Fruit fly (Drosophila melanogaster): ENCODE results near the gene Stat92E.
A peak's percentile ranks its signal among the peaks of the same experiment; 100 is the strongest.

Stat92E gene

dm6 chr3R:20560019-20560667 lies 8.0 kb upstream of the Stat92E start, which contains the start of gene CG15922:
Gene CG15922, minus strand, starts transcription at chr3R:20560280.
- TF ChIP-seq Smox (GFP tag; optimal IDR thresholded peaks at IDR 0.05), result no peak
- peak; percentile 38 for TF ChIP-seq OdsH (GFP tag; optimal IDR thresholded peaks at IDR 0.05)
- TF ChIP-seq CG34406 (GFP tag; optimal IDR thresholded peaks at IDR 0.05), result no peak
- no peak for TF ChIP-seq CG11902 (GFP tag; optimal IDR thresholded peaks at IDR 0.05)
- no peak for TF ChIP-seq fd85E (GFP tag; optimal IDR thresholded peaks at IDR 0.05)
- peak; percentile 7 for TF ChIP-seq Hr39 (GFP tag; optimal IDR thresholded peaks at IDR 0.05)
- peak; percentile 28 for TF ChIP-seq Eip78C (GFP tag)
- no peak for TF ChIP-seq Sox15 (GFP tag; optimal IDR thresholded peaks at IDR 0.05)
- TF ChIP-seq Hr4 (GFP tag; optimal IDR thresholded peaks at IDR 0.05), result peak; percentile 36
- peak; percentile 44 for TF ChIP-seq net (GFP tag; optimal IDR thresholded peaks at IDR 0.05)
- no peak for TF ChIP-seq dac (GFP tag; optimal IDR thresholded peaks at IDR 0.05)
- TF ChIP-seq Eip93F (GFP tag; optimal IDR thresholded peaks at IDR 0.05), result no peak
- TF ChIP-seq CG3919 (GFP tag; optimal IDR thresholded peaks at IDR 0.05), result peak; percentile 17
- peak; percentile 35 for TF ChIP-seq CG32006 (GFP tag; optimal IDR thresholded peaks at IDR 0.05)
- no peak for TF ChIP-seq dsx (GFP tag; optimal IDR thresholded peaks at IDR 0.05; ENCODE audit: poor library complexity, severe bottlenecking)
- no peak for TF ChIP-seq Sox102F (GFP tag; optimal IDR thresholded peaks at IDR 0.05)
- TF ChIP-seq CG4318 (GFP tag; optimal IDR thresholded peaks at IDR 0.05), result no peak
- 0 out of 2 replicates have a peak, but pooled peaks have one; percentile 28 for TF ChIP-seq CG15336 (GFP tag; IDR thresholded peaks at IDR 0.05)
- TF ChIP-seq topi (GFP tag; optimal IDR thresholded peaks at IDR 0.05), result no peak
- TF ChIP-seq CG3032 (tag; optimal IDR thresholded peaks at IDR 0.05), result no peak
- peak; percentile 55 for TF ChIP-seq fkh (GFP tag; optimal IDR thresholded peaks at IDR 0.05)
- TF ChIP-seq Sox14 (GFP tag; optimal IDR thresholded peaks at IDR 0.05), result no peak
- TF ChIP-seq ss (GFP tag; optimal IDR thresholded peaks at IDR 0.05), result peak in 1 of 2 experiments; percentile 41
- TF ChIP-seq CG6854 (GFP tag; optimal IDR thresholded peaks at IDR 0.05), result no peak
- TF ChIP-seq Gug (GFP tag; IDR thresholded peaks at IDR 0.05), result no peak
- no peak for TF ChIP-seq CG31627 (GFP tag; optimal IDR thresholded peaks at IDR 0.05)
- no peak for TF ChIP-seq CG1621 (tag; optimal IDR thresholded peaks at IDR 0.05)
- no peak for TF ChIP-seq CG6163 (GFP tag; IDR thresholded peaks at IDR 0.05)
- peak; percentile 49 for TF ChIP-seq CG6808 (GFP tag; optimal IDR thresholded peaks at IDR 0.05)
- peak; percentile 13 for TF ChIP-seq pdm3 (GFP tag; optimal IDR thresholded peaks at IDR 0.05)
- peak; percentile 11 for TF ChIP-seq CG10669 (GFP tag; optimal IDR thresholded peaks at IDR 0.05)
- no peak for TF ChIP-seq cyc (GFP tag; optimal IDR thresholded peaks at IDR 0.05)
- TF ChIP-seq Lpt (GFP tag; optimal IDR thresholded peaks at IDR 0.05), result no peak
- TF ChIP-seq CG7368 (GFP tag; optimal IDR thresholded peaks at IDR 0.05), result no peak
- TF ChIP-seq Hr38 (GFP tag; optimal IDR thresholded peaks at IDR 0.05), result no peak
- TF ChIP-seq vri (GFP tag; optimal IDR thresholded peaks at IDR 0.05), result peak; percentile 4
- no peak for TF ChIP-seq Met (GFP tag; optimal IDR thresholded peaks at IDR 0.05)
- no peak for TF ChIP-seq acj6 (GFP tag; optimal IDR thresholded peaks at IDR 0.05)
- TF ChIP-seq Ets21C (GFP tag; optimal IDR thresholded peaks at IDR 0.05), result no peak
- TF ChIP-seq CG10631 (GFP tag; optimal IDR thresholded peaks at IDR 0.05), result peak; percentile 18
- no peak for TF ChIP-seq spab (GFP tag; optimal IDR thresholded peaks at IDR 0.05)
- TF ChIP-seq CG11762 (GFP tag; optimal IDR thresholded peaks at IDR 0.05; ENCODE audit: insufficient read depth), result no peak
- no peak for TF ChIP-seq Blimp-1 (GFP tag; optimal IDR thresholded peaks at IDR 0.05)
- TF ChIP-seq CG16779 (tag; optimal IDR thresholded peaks at IDR 0.05), result no peak
- TF ChIP-seq CG8319 (GFP tag; optimal IDR thresholded peaks at IDR 0.05), result no peak
- TF ChIP-seq esn (GFP tag; optimal IDR thresholded peaks at IDR 0.05), result no peak
- peak in 1 of 2 experiments; percentile 49 for TF ChIP-seq salr (GFP tag; optimal IDR thresholded peaks at IDR 0.05)
- TF ChIP-seq CG6276 (GFP tag; optimal IDR thresholded peaks at IDR 0.05), result peak; percentile 64
- TF ChIP-seq Ets96B (tag; optimal IDR thresholded peaks at IDR 0.05), result no peak
- TF ChIP-seq CG6792 (GFP tag; optimal IDR thresholded peaks at IDR 0.05), result no peak
- no peak for TF ChIP-seq CG8632 (GFP tag; optimal IDR thresholded peaks at IDR 0.05)

Data from whole organism, prepupa.